Fruit fly (Drosophila melanogaster) whole organism, adult: ENCODE measurements around the gene wgn.

Experiments used
- CG12768 ChIP-seq: fragments of 200-800 bp; sonication (Bioruptor generic); optimal IDR thresholded peaks from 2 replicates; lab custom pipeline; 2017; ENCODE audit warnings: missing biosample characterization, missing genetic modification characterization, mild to moderate bottlenecking, moderate library complexity, missing genetic modification reagents
- CG33017 ChIP-seq: fragments of 200-800 bp; sonication (Bioruptor generic); optimal IDR thresholded peaks from 2 replicates; lab custom pipeline; 2018; ENCODE audit warnings: missing biosample characterization, mild to moderate bottlenecking, missing genetic modification characterization, moderate library complexity
- CG5204 ChIP-seq: fragments of 200-800 bp; sonication (Bioruptor generic); optimal IDR thresholded peaks from 2 replicates; lab custom pipeline; 2016; ENCODE audit warnings: missing biosample characterization, missing genetic modification characterization
- CG7101 ChIP-seq: fragments of 200-800 bp; sonication (Bioruptor generic); optimal IDR thresholded peaks from 2 replicates; lab custom pipeline; 2018; ENCODE audit warnings: missing biosample characterization, mild to moderate bottlenecking, missing genetic modification characterization, moderate library complexity
- Crg-1 ChIP-seq: fragments of 200-800 bp; sonication (Bioruptor generic); optimal IDR thresholded peaks from 2 replicates; lab custom pipeline; 2016; ENCODE audit warnings: missing biosample characterization, missing genetic modification characterization
- Hr96 ChIP-seq: fragments of 200-800 bp; sonication (Bioruptor generic); optimal IDR thresholded peaks from 2 replicates; lab custom pipeline; 2016; ENCODE audit warnings: missing biosample characterization, missing genetic modification characterization
- Mnt ChIP-seq: fragments of 200-800 bp; sonication (Bioruptor generic); optimal IDR thresholded peaks from 2 replicates; lab custom pipeline; 2016; ENCODE audit warnings: missing biosample characterization, mild to moderate bottlenecking, missing genetic modification characterization
- bab1 ChIP-seq: fragments of 200-800 bp; sonication (Bioruptor generic); optimal IDR thresholded peaks from 3 replicates; lab custom pipeline; 2019; ENCODE audit warnings: missing biosample characterization, mild to moderate bottlenecking, missing genetic modification characterization, moderate library complexity
- cic ChIP-seq: fragments of 200-800 bp; sonication (Bioruptor generic); optimal IDR thresholded peaks from 2 replicates; lab custom pipeline; 2017; ENCODE audit warnings: missing biosample characterization, mild to moderate bottlenecking, missing genetic modification characterization, moderate library complexity
- kay ChIP-seq: fragments of 200-800 bp; sonication (Bioruptor generic); peaks from one replicate; lab custom pipeline; 2016; ENCODE audit warnings: missing biosample characterization, missing genetic modification characterization, borderline replicate concordance
- ovo ChIP-seq: fragments of 200-800 bp; sonication (Bioruptor generic); optimal IDR thresholded peaks from 2 replicates; lab custom pipeline; 2016; ENCODE audit warnings: missing biosample characterization, missing genetic modification characterization
- pad ChIP-seq: fragments of 200-800 bp; sonication (Bioruptor generic); optimal IDR thresholded peaks from 3 replicates; lab custom pipeline; 2017; ENCODE audit warnings: missing biosample characterization, missing genetic modification characterization, mild to moderate bottlenecking, moderate library complexity, missing genetic modification reagents
- tj ChIP-seq: fragments of 200-800 bp; sonication (Bioruptor generic); optimal IDR thresholded peaks from 3 replicates; lab custom pipeline; 2017; ENCODE audit warnings: missing biosample characterization, mild to moderate bottlenecking, missing genetic modification characterization, moderate library complexity
- toe ChIP-seq: fragments of 200-800 bp; sonication (Bioruptor generic); optimal IDR thresholded peaks from 2 replicates; lab custom pipeline; 2016; ENCODE audit warnings: missing biosample characterization, missing genetic modification characterization

DNA sequence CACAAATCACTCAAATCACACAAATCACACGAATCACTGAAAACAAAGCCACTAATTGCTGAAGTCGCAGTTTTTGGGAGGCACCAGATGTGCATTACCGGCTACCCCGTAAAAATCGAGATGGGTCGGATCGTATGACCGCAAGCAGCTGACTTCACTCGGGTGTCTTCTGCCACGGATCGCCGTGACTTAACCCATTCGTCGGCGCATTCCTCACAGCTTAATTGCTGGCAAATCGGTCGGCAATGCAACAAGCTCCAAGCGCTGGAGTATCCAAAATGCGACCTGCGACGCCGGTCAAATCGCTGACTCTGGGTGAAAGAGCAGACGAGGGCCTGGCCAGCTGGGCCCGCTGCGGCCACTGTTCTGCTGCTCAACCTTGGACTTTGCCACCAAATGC, 48.1 kb upstream of the wgn start:
- no peak for TF ChIP-seq CG7101 (tag; lab: Kevin White, UChicago)
- no peak for TF ChIP-seq kay (GFP tag; lab: Kevin White, UChicago)
- TF ChIP-seq CG5204 = no peak
- no peak for TF ChIP-seq toe
- no peak for TF ChIP-seq CG33017
- TF ChIP-seq bab1 (GFP tag; lab: Kevin White, UChicago) = no peak
- TF ChIP-seq tj (GFP tag; lab: Kevin White, UChicago) = peak; percentile 94
- TF ChIP-seq pad (GFP tag; lab: Kevin White, UChicago) = no peak
- no peak for TF ChIP-seq cic (GFP tag; lab: Kevin White, UChicago)
- TF ChIP-seq Crg-1 (GFP tag; lab: Kevin White, UChicago) = no peak
- no peak for TF ChIP-seq Hr96 (GFP tag; lab: Kevin White, UChicago)
- no peak for TF ChIP-seq Mnt (GFP tag; lab: Kevin White, UChicago)
- no peak for TF ChIP-seq CG12768 (GFP tag; lab: Kevin White, UChicago)
- TF ChIP-seq ovo (GFP tag; lab: Kevin White, UChicago) = no peak
